Worm (Caenorhabditis elegans) whole organism, mixed stage, embryonic: ENCODE data around the gene nlp-50.
"Not testable (repeated sequence)": the region's sequence is repeated elsewhere in the genome, so short reads cannot be mapped to it uniquely, and the experiment has no call there.

Experiments
- M03D4.4 ChIP-seq: sonication (generic microtip); optimal IDR thresholded peaks from 2 replicates; lab custom pipeline; 2017; ENCODE audit warnings: mild to moderate bottlenecking, missing genetic modification characterization, missing compliant biosample characterization
- blmp-1 ChIP-seq: fragments of 150-350 bp; optimal IDR thresholded peaks from 2 replicates; lab custom pipeline; 2014; ENCODE audit warnings: missing biosample characterization, missing genetic modification characterization
- ceh-39 ChIP-seq: fragments of 150-350 bp; optimal IDR thresholded peaks from 2 replicates; lab custom pipeline; 2014; ENCODE audit warnings: missing biosample characterization, missing genetic modification characterization
- ceh-43 ChIP-seq: fragments of 200-800 bp; sonication (Bioruptor generic); optimal IDR thresholded peaks from 2 replicates; lab custom pipeline; 2018; ENCODE audit warnings: mild to moderate bottlenecking, missing genetic modification characterization, moderate library complexity, missing compliant biosample characterization
- ces-1 ChIP-seq: fragments of 150-350 bp; optimal IDR thresholded peaks from 2 replicates; lab custom pipeline; 2014; ENCODE audit warnings: missing biosample characterization, missing genetic modification reagents, missing genetic modification characterization
- cnd-1 ChIP-seq: fragments of 200-800 bp; sonication (Bioruptor generic); optimal IDR thresholded peaks from 2 replicates; lab custom pipeline; 2018; ENCODE audit warnings: mild to moderate bottlenecking, missing genetic modification characterization, missing compliant biosample characterization
- drap-1 ChIP-seq: fragments of 200-800 bp; sonication (Bioruptor generic); optimal IDR thresholded peaks from 3 replicates; lab custom pipeline; 2018; ENCODE audit warnings: mild to moderate bottlenecking, missing genetic modification characterization, missing compliant biosample characterization
- elt-1 ChIP-seq: sonication (generic microtip); optimal IDR thresholded peaks from 2 replicates; lab custom pipeline; 2017; ENCODE audit warnings: missing genetic modification characterization, mild to moderate bottlenecking, missing compliant biosample characterization, antibody characterized with exemption, moderate library complexity, borderline replicate concordance; ENCODE audit not compliant: insufficient read depth
- elt-3 ChIP-seq: fragments of 150-350 bp; optimal IDR thresholded peaks from 2 replicates; lab custom pipeline; 2014; ENCODE audit warnings: missing biosample characterization, missing genetic modification characterization
- flh-1 ChIP-seq: fragments of 200-800 bp; sonication (Bioruptor generic); optimal IDR thresholded peaks from 2 replicates; lab custom pipeline; 2018; ENCODE audit warnings: mild to moderate bottlenecking, missing genetic modification characterization, moderate library complexity, missing compliant biosample characterization
- hlh-1 ChIP-seq: fragments of 150-350 bp; optimal IDR thresholded peaks from 2 replicates; lab custom pipeline; 2014; ENCODE audit warnings: missing biosample characterization, missing genetic modification reagents, missing genetic modification characterization
- lin-13 ChIP-seq: fragments of 150-350 bp; optimal IDR thresholded peaks from 2 replicates; lab custom pipeline; 2014; ENCODE audit warnings: missing biosample characterization, missing genetic modification characterization
- lin-32 ChIP-seq: fragments of 200-800 bp; sonication (Bioruptor generic); optimal IDR thresholded peaks from 2 replicates; lab custom pipeline; 2018; ENCODE audit warnings: mild to moderate bottlenecking, missing genetic modification characterization, missing compliant biosample characterization
- lsy-2 ChIP-seq: fragments of 150-350 bp; optimal IDR thresholded peaks from 2 replicates; lab custom pipeline; 2014; ENCODE audit warnings: missing biosample characterization, missing genetic modification characterization
- mab-5 ChIP-seq: fragments of 150-350 bp; optimal IDR thresholded peaks from 2 replicates; lab custom pipeline; 2014; ENCODE audit warnings: missing biosample characterization, missing genetic modification characterization
- mep-1 ChIP-seq: fragments of 150-350 bp; optimal IDR thresholded peaks from 2 replicates; lab custom pipeline; 2017; ENCODE audit warnings: missing biosample characterization, missing genetic modification reagents, missing genetic modification characterization, inconsistent platforms
- mls-2 ChIP-seq: sonication (generic microtip); optimal IDR thresholded peaks from 2 replicates; lab custom pipeline; 2016; ENCODE audit warnings: mild to moderate bottlenecking, missing genetic modification characterization, moderate library complexity, missing compliant biosample characterization
- nhr-12 ChIP-seq: fragments of 150-350 bp; optimal IDR thresholded peaks from 2 replicates; lab custom pipeline; 2014; ENCODE audit warnings: missing biosample characterization, missing genetic modification characterization
- nhr-2 ChIP-seq: fragments of 150-350 bp; optimal IDR thresholded peaks from 2 replicates; lab custom pipeline; 2014; ENCODE audit warnings: missing biosample characterization, missing genetic modification characterization
- nhr-237 ChIP-seq: fragments of 150-350 bp; optimal IDR thresholded peaks from 2 replicates; lab custom pipeline; 2014; ENCODE audit warnings: missing biosample characterization, missing genetic modification characterization
- nhr-76 ChIP-seq: sonication (generic microtip); optimal IDR thresholded peaks from 2 replicates; lab custom pipeline; 2017; ENCODE audit warnings: missing biosample characterization, missing genetic modification characterization
- sptf-1 ChIP-seq: sonication (generic microtip); optimal IDR thresholded peaks from 2 replicates; lab custom pipeline; 2017; ENCODE audit warnings: mild to moderate bottlenecking, missing genetic modification characterization, moderate library complexity, missing compliant biosample characterization
- tbx-8 ChIP-seq: fragments of 200-800 bp; sonication (Bioruptor generic); optimal IDR thresholded peaks from 2 replicates; lab custom pipeline; 2018; ENCODE audit warnings: mild to moderate bottlenecking, missing genetic modification characterization, moderate library complexity, missing compliant biosample characterization
- unc-39 ChIP-seq: fragments of 150-350 bp; optimal IDR thresholded peaks from 2 replicates; lab custom pipeline; 2014; ENCODE audit warnings: missing biosample characterization, missing genetic modification characterization
- ztf-11 ChIP-seq: fragments of 150-350 bp; optimal IDR thresholded peaks from 2 replicates; lab custom pipeline; 2014; ENCODE audit warnings: missing biosample characterization, missing genetic modification characterization

Gene nlp-50

DNA sequence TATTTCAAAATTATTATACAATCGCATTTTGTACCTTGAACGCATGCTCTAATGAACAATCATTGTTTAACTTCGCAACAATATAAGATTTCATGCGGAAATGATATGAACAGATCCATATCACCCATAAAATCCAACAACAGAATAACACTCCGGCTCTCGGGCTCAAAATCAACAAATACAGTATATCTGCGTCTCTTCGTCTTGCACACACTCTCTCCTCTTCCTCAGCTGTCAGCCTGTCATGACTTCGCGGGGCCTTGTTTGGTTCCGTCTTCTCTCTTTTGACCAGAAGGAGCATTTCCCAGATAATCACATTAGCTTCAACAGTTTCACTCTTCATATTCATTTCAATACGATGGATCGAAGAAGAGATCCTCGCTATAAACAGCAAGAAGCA, 8.6 kb upstream of the nlp-50 start, which contains the start of gene F41G3.3:
Gene F41G3.3 (plus strand): TSS at position 301 of the 400 bp plus-strand sequence.
- no peak for TF ChIP-seq nhr-12 (tag; lab: Kevin White, UChicago)
- no peak for TF ChIP-seq lin-13 (tag; lab: Kevin White, UChicago)
- TF ChIP-seq ztf-11 (tag; lab: Kevin White, UChicago), result no peak
- no peak for TF ChIP-seq hlh-1 (tag; lab: Kevin White, UChicago)
- TF ChIP-seq sptf-1 (tag; lab: Kevin White, UChicago), result no peak
- no peak for TF ChIP-seq nhr-237 (tag; lab: Kevin White, UChicago)
- no peak for TF ChIP-seq M03D4.4
- TF ChIP-seq lin-32, result no peak
- no peak for TF ChIP-seq blmp-1 (tag; lab: Kevin White, UChicago)
- no peak for TF ChIP-seq elt-1
- no peak for TF ChIP-seq nhr-76 (tag; lab: Kevin White, UChicago)
- TF ChIP-seq ces-1 (GFP tag; lab: Kevin White, UChicago), result no peak
- no peak for TF ChIP-seq tbx-8 (GFP tag; lab: Kevin White, UChicago)
- TF ChIP-seq drap-1, result no peak

DNA sequence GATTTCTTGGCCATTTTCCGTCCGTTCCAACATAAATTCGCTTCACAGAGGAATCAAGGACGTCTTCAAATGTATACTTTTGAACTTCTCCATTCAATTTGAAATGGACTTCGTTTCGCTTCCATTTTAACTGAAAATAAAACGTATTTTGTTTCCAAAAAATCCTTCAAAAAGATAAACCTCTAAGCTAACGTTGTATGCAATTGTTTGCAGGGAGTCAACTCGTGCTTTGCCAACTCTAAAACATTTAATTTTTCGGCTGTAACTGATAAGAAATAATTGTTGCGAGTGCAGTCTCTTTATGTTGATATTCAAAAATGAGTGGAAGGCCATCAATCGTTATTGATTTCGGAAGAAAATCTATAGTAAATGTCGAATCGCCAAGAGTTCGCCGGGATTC, 3.2 kb downstream of the nlp-50 start, which contains the start of gene F41G3.18:
Gene F41G3.18 (plus strand): TSS at position 301 of the 400 bp plus-strand sequence.
- no peak for TF ChIP-seq blmp-1 (tag; lab: Kevin White, UChicago)
- no peak for TF ChIP-seq hlh-1 (tag; lab: Kevin White, UChicago)
- TF ChIP-seq nhr-237 (tag; lab: Kevin White, UChicago), result no peak
- TF ChIP-seq unc-39 (tag; lab: Kevin White, UChicago), result no peak
- no peak for TF ChIP-seq lin-13 (tag; lab: Kevin White, UChicago)
- no peak for TF ChIP-seq flh-1 (GFP tag; lab: Kevin White, UChicago)
- no peak for TF ChIP-seq ztf-11 (tag; lab: Kevin White, UChicago)
- TF ChIP-seq mep-1 (tag; lab: Kevin White, UChicago), result no peak
- no peak for TF ChIP-seq elt-3 (tag; lab: Kevin White, UChicago)
- no peak for TF ChIP-seq nhr-76 (tag; lab: Kevin White, UChicago)
- no peak for TF ChIP-seq elt-1

DNA sequence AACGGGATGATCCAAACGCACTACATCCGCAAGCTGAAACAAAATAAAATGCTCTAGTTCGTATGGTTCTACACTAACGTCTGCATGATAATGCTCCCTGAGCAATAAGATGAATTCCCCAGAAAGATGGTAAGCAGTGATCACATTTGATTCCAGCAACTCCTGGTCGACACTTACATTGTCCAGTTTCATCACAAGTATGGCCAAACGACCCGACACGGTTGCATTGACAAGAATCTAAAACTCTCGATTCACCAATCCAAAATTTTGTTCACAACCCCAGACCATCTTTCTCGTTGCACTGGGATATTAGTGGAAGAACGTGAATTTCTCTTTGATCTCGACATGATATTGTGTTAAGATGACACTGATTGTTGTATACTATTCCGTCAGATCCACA, 5.2 kb downstream of the nlp-50 start:
- no peak for TF ChIP-seq lsy-2 (tag; lab: Kevin White, UChicago)
- TF ChIP-seq cnd-1 (tag; lab: Kevin White, UChicago), result no peak
- no peak for TF ChIP-seq drap-1
- no peak for TF ChIP-seq hlh-1 (tag; lab: Kevin White, UChicago)
- no peak for TF ChIP-seq ceh-39 (tag; lab: Kevin White, UChicago)

DNA sequence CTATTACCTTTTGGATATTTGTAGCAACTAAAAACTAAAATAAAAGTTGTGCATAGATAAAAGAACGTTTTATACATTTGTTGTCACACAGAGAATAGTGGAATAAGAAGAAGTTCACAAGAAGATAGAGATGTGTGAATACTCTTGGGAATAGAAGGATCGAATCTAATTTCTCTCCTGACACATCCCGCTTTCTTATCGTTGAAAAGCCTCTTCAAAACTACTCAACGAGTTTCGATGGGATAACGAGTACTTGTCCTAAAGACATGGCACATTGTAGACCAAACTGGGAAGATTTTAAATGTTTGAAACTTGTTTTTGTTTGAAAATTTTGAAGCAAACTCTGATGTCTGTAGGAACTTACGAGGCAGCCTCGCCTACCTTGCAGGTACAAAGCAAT, 7.6 kb downstream of the nlp-50 start:
- TF ChIP-seq tbx-8 (GFP tag; lab: Kevin White, UChicago) (no peak), ceh-39 (tag; lab: Kevin White, UChicago) (no peak), ceh-43 (no peak), ces-1 (GFP tag; lab: Kevin White, UChicago) (peak; percentile 73), cnd-1 (tag; lab: Kevin White, UChicago) (no peak)

DNA sequence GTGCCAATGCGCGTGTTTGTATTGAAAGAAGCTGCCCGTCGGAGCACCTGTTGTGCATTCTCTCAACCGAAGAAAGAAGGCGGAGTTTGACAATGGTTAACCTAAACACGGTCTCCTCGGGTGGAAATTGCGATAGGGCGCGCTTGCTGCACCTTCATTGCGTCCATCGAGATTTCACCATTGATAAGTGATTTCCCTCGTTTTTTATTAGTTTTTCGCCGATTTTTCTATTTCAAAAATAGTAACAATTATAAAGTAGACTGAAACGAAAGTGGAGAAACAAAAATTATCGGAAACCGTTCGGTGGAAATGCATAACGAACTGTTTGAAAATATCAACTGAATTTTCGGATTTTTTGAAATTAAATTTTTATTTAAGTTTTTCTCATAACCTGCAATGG, 10.2 kb downstream of the nlp-50 start, which contains the start of gene agr-1:
Gene agr-1 (minus strand): TSS at position 101 of the 400 bp plus-strand sequence.
- not testable (repeated sequence) for TF ChIP-seq flh-1 (GFP tag; lab: Kevin White, UChicago); nhr-2 (tag; lab: Kevin White, UChicago); mls-2
- TF ChIP-seq, all 35 proteins: peak for 0; not testable (repeated sequence) for 35

DNA sequence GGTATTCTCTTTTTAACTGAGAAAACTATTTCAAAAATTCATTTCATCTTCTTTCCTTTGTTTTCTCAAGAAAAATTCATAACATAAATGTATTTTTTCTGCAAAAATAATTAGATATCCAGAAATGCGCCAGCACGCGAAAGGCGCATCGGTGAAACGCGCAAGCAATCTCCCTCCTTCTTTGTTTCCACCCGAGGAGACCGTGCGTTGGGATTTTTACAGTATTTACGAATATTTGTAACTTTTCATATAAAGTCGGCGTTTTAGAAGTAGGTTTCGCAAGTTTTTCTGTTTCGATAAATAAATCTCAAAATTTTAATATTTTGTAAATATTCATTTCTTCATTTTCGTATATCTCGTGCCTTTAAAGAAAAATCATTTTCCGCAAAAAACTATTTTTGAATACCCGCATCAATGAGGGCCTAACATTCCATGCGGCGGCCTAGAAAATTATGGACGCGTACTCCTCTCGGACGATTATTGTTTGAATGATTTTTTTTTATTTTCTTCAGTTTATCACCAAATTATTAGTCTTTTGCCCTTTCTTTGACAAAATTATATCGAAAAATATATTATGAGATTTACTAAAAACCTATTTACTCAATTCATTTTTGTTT, 11.7 kb downstream of the nlp-50 start, which contains the start of gene ssup-72:
Gene ssup-72 (plus strand): TSS at position 181 of the 617 bp plus-strand sequence.
- TF ChIP-seq sptf-1 (tag; lab: Kevin White, UChicago), result peak; percentile 9
- no peak for TF ChIP-seq ceh-39 (tag; lab: Kevin White, UChicago)
- peak; percentile 44 for TF ChIP-seq ces-1 (GFP tag; lab: Kevin White, UChicago)

DNA sequence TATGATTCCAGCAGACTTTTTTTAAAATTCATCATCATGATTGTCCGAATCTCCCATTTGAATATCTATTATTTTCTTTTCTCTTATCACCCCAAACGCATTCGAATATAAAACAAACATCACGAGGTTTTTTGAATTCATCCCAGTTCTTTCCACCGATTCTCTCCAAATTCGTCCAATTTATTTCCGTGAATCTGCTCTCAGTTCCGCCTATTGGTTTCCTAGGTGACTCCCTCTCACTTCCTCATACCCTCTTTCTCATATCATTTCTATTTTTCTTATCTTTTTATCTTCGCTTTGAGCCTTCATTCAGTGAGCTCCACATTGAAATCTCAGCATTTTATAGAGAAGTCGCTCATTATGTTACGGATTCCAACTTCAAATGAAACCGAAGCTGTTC, 14.3 kb downstream of the nlp-50 start, which contains the start of gene T13C2.7:
Gene T13C2.7 (plus strand): TSS at position 301 of the 400 bp plus-strand sequence.
- no peak for TF ChIP-seq mab-5 (tag; lab: Kevin White, UChicago)
